Worm (Caenorhabditis elegans): ENCODE data around the gene W04E12.5.

DNA sequence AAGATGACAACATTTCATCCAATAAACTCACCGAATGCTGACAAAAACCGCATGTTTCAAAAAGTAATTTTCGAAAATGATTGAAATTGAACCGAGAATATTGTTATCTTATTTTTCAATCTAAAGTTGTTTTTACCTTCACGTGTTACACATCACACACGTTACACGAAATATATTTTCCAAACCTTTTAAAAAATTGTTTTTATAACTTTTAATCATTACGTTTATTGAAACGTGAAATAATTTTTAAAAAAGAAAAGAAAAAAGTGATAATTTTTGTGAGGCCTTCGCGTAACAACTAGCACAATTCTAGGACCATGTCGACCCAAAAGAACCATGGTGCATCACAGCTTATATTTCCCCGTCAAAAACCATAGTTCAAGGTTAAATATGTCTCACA lies 49.0 kb downstream of the W04E12.5 start, which contains the start of gene M162.7:
- TF ChIP-seq nhr-6 (tag; optimal IDR thresholded peaks at IDR 0.05) (no peak), nhr-42 (GFP tag; IDR thresholded peaks at IDR 0.05) (no peak), unc-62 (GFP tag; optimal IDR thresholded peaks at IDR 0.05 in 1 of 2) (no peak), unc-62 (tag; optimal IDR thresholded peaks at IDR 0.05) (no peak)
